Worm (Caenorhabditis elegans) whole organism, young adult: ENCODE measurements around the gene ZC513.2.

Source experiments
- B0035.1 ChIP-seq: sonication (generic microtip); optimal IDR thresholded peaks from 2 replicates; lab custom pipeline; 2016; ENCODE audit warnings: missing genetic modification characterization, mild to moderate bottlenecking, missing compliant biosample characterization, missing genotype, missing genetic modification reagents
- B0336.3 ChIP-seq: fragments of 200-800 bp; sonication (Bioruptor generic); IDR thresholded peaks from 2 replicates; pipeline ENCODE4 v1.3.6; 2022; ENCODE audit warnings: missing genetic modification characterization, missing compliant biosample characterization
- F22D6.2 ChIP-seq: sonication (generic microtip); optimal IDR thresholded peaks from 2 replicates; lab custom pipeline; 2016; ENCODE audit warnings: mild to moderate bottlenecking, missing genetic modification characterization, missing compliant biosample characterization
- F23B12.7 ChIP-seq: sonication (generic microtip); optimal IDR thresholded peaks from 2 replicates; lab custom pipeline; 2017; ENCODE audit warnings: missing genetic modification characterization, mild to moderate bottlenecking, missing compliant biosample characterization, antibody characterized with exemption, moderate library complexity; ENCODE audit not compliant: insufficient read depth
- F49E8.2 ChIP-seq: sonication (generic microtip); optimal IDR thresholded peaks from 3 replicates; lab custom pipeline; 2017; ENCODE audit warnings: missing genetic modification characterization, mild to moderate bottlenecking, missing compliant biosample characterization, antibody characterized with exemption, moderate library complexity; ENCODE audit not compliant: insufficient read depth
- K12H6.12 ChIP-seq: fragments of 200-800 bp; sonication (Bioruptor generic); optimal IDR thresholded peaks from 2 replicates; lab custom pipeline; 2018; ENCODE audit warnings: mild to moderate bottlenecking, missing genetic modification characterization, missing compliant biosample characterization
- Y56A3A.18 ChIP-seq: fragments of 200-800 bp; sonication (Bioruptor generic); IDR thresholded peaks from 2 replicates; pipeline ENCODE4 v1.3.6; 2022; ENCODE audit warnings: missing genetic modification reagents, missing genetic modification characterization, missing compliant biosample characterization
- Y95B8A.8 ChIP-seq: fragments of 200-800 bp; sonication (Bioruptor generic); IDR thresholded peaks from 2 replicates; pipeline ENCODE4 v1.3.6; 2022; ENCODE audit warnings: missing genetic modification reagents, missing genetic modification characterization, missing compliant biosample characterization
- akir-1 ChIP-seq: fragments of 200-800 bp; sonication (Bioruptor generic); optimal IDR thresholded peaks from 2 replicates; lab custom pipeline; 2018; ENCODE audit warnings: mild to moderate bottlenecking, missing genetic modification characterization, moderate library complexity, missing compliant biosample characterization
- ama-1 ChIP-seq, 3 experiments: fragments of 150-350 bp in 1 of 3; sonication (generic microtip) in 2 of 3; optimal IDR thresholded peaks; 2 replicates each; lab custom pipeline; 2014 to 2018; ENCODE audit warnings: missing biosample characterization in 2 of 3, missing genetic modification characterization in 2 of 3, missing genetic modification reagents in 2 of 3
- aptf-2 ChIP-seq: fragments of 200-800 bp; sonication (Bioruptor generic); conservative IDR thresholded peaks from 2 replicates; pipeline ENCODE4 v1.3.6; 2022; ENCODE audit warnings: missing genetic modification reagents, missing genetic modification characterization, missing compliant biosample characterization
- athp-1 ChIP-seq: sonication (generic microtip); optimal IDR thresholded peaks from 2 replicates; lab custom pipeline; 2017; ENCODE audit warnings: mild to moderate bottlenecking, missing genetic modification characterization, missing compliant biosample characterization
- attf-5 ChIP-seq: fragments of 200-800 bp; sonication (Bioruptor generic); optimal IDR thresholded peaks from 2 replicates; lab custom pipeline; 2018; ENCODE audit warnings: mild to moderate bottlenecking, missing genetic modification characterization, missing compliant biosample characterization
- attf-6 ChIP-seq: fragments of 200-800 bp; sonication (Bioruptor generic); IDR thresholded peaks from 2 replicates; pipeline ENCODE4 v1.3.6; 2022; ENCODE audit warnings: missing genetic modification reagents, missing genetic modification characterization, missing compliant biosample characterization
- ccch-3 ChIP-seq: fragments of 200-800 bp; sonication (Bioruptor generic); optimal IDR thresholded peaks from 2 replicates; lab custom pipeline; 2018; ENCODE audit warnings: mild to moderate bottlenecking, missing genetic modification characterization, missing compliant biosample characterization
- cebp-1 ChIP-seq, 2 experiments: fragments of 200-800 bp in 1 of 2; sonication (Bioruptor generic) in 1 of 2; sonication (generic microtip) in 1 of 2; IDR thresholded peaks in 1 of 2; optimal IDR thresholded peaks in 1 of 2; 2 replicates each; pipeline versions ENCODE4 v1.3.6 to Lab custom; 2017 to 2022; ENCODE audit warnings: missing compliant biosample characterization in 2 of 2, missing genetic modification characterization in 2 of 2, mild to moderate bottlenecking in 1 of 2, missing genetic modification reagents in 1 of 2, moderate library complexity in 1 of 2
- ceh-58 ChIP-seq: fragments of 200-800 bp; sonication (Bioruptor generic); IDR thresholded peaks from 2 replicates; pipeline ENCODE4 v1.3.6; 2022; ENCODE audit warnings: missing genetic modification characterization, missing compliant biosample characterization
- die-1 ChIP-seq: sonication (generic microtip); optimal IDR thresholded peaks from 2 replicates; lab custom pipeline; 2016; ENCODE audit warnings: missing genotype, mild to moderate bottlenecking, missing genetic modification characterization, missing compliant biosample characterization
- dpff-1 ChIP-seq: sonication (generic microtip); optimal IDR thresholded peaks from 2 replicates; lab custom pipeline; 2017; ENCODE audit warnings: mild to moderate bottlenecking, missing genetic modification characterization, missing compliant biosample characterization
- fkh-3 ChIP-seq: sonication (generic microtip); optimal IDR thresholded peaks from 2 replicates; lab custom pipeline; 2016; ENCODE audit warnings: mild to moderate bottlenecking, missing genetic modification characterization, missing compliant biosample characterization
- hmg-1.2 ChIP-seq: fragments of 200-800 bp; sonication (Bioruptor generic); IDR thresholded peaks from 2 replicates; pipeline ENCODE4 v1.3.6; 2022; ENCODE audit warnings: missing genetic modification reagents, missing genetic modification characterization, missing compliant biosample characterization
- hsf-1 ChIP-seq: fragments of 200-800 bp; sonication (Bioruptor generic); IDR thresholded peaks from 2 replicates; pipeline ENCODE4 v1.3.6; 2022; ENCODE audit warnings: missing genetic modification reagents, missing genetic modification characterization, missing compliant biosample characterization
- lag-1 ChIP-seq: fragments of 200-800 bp; sonication (Bioruptor generic); IDR thresholded peaks from 2 replicates; pipeline ENCODE4 v1.3.6; 2022; ENCODE audit warnings: missing genetic modification reagents, missing genetic modification characterization, missing compliant biosample characterization
- let-607 ChIP-seq, 2 experiments: fragments of 200-800 bp in 1 of 2; sonication (Bioruptor generic) in 1 of 2; sonication (generic microtip) in 1 of 2; optimal IDR thresholded peaks; 2 replicates each; lab custom pipeline; 2016 to 2018; ENCODE audit warnings: mild to moderate bottlenecking in 2 of 2, missing compliant biosample characterization in 2 of 2, missing genetic modification characterization in 2 of 2, moderate library complexity in 2 of 2, missing genotype in 1 of 2
- lin-35 ChIP-seq, 3 experiments: fragments of 150-350 bp in 2 of 3; sonication (generic microtip) in 1 of 3; optimal IDR thresholded peaks; 2 replicates each; lab custom pipeline; 2014 to 2018; ENCODE audit warnings: missing biosample characterization in 3 of 3, missing genetic modification characterization in 3 of 3, missing genetic modification reagents in 3 of 3
- lin-40 ChIP-seq: sonication (generic microtip); optimal IDR thresholded peaks from 2 replicates; lab custom pipeline; 2016; ENCODE audit warnings: missing genetic modification characterization, mild to moderate bottlenecking, missing compliant biosample characterization, missing genotype, missing genetic modification reagents
- lsy-27 ChIP-seq: sonication (generic microtip); optimal IDR thresholded peaks from 2 replicates; lab custom pipeline; 2017; ENCODE audit warnings: missing genetic modification characterization, mild to moderate bottlenecking, missing compliant biosample characterization, antibody characterized with exemption, missing genotype, borderline replicate concordance; ENCODE audit not compliant: insufficient read depth
- mcd-1 ChIP-seq: fragments of 200-800 bp; sonication (Bioruptor generic); IDR thresholded peaks from 2 replicates; pipeline ENCODE4 v1.3.6; 2022; ENCODE audit warnings: missing genetic modification reagents, missing genetic modification characterization, missing compliant biosample characterization
- mxl-1 ChIP-seq: sonication (generic microtip); optimal IDR thresholded peaks from 2 replicates; lab custom pipeline; 2016; ENCODE audit warnings: missing genetic modification characterization, missing compliant biosample characterization
- nfya-1 ChIP-seq: sonication (generic microtip); optimal IDR thresholded peaks from 2 replicates; lab custom pipeline; 2017; ENCODE audit warnings: antibody characterized with exemption, missing compliant biosample characterization, missing genetic modification characterization, borderline replicate concordance; ENCODE audit not compliant: insufficient read depth
- nfyb-1 ChIP-seq: fragments of 200-800 bp; sonication (Bioruptor generic); IDR thresholded peaks from 2 replicates; pipeline ENCODE4 v1.3.6; 2022; ENCODE audit warnings: missing genetic modification reagents, missing genetic modification characterization, missing compliant biosample characterization
- nhr-80 ChIP-seq: sonication (generic microtip); optimal IDR thresholded peaks from 2 replicates; lab custom pipeline; 2016; ENCODE audit warnings: missing genetic modification characterization, missing compliant biosample characterization
- rcor-1 ChIP-seq: fragments of 200-800 bp; sonication (Bioruptor generic); IDR thresholded peaks from 2 replicates; pipeline ENCODE4 v1.3.6; 2022; ENCODE audit warnings: missing genetic modification reagents, missing genetic modification characterization, missing compliant biosample characterization
- sdz-38 ChIP-seq: sonication (generic microtip); optimal IDR thresholded peaks from 2 replicates; lab custom pipeline; 2016; ENCODE audit warnings: missing genotype, missing genetic modification characterization, missing compliant biosample characterization
- snpc-1.1 ChIP-seq: sonication (generic microtip); optimal IDR thresholded peaks from 2 replicates; lab custom pipeline; 2017; ENCODE audit warnings: missing genetic modification characterization, mild to moderate bottlenecking, missing compliant biosample characterization, antibody characterized with exemption, moderate library complexity, missing genotype, missing genetic modification reagents; ENCODE audit not compliant: insufficient read depth
- snpc-4 ChIP-seq, 5 experiments: fragments of 150-350 bp in 1 of 5; sonication (generic microtip) in 4 of 5; optimal IDR thresholded peaks; 2 replicates each; lab custom pipeline; 2014 to 2018; ENCODE audit warnings: missing genetic modification characterization in 5 of 5, missing biosample characterization in 3 of 5, antibody characterized with exemption in 2 of 5, mild to moderate bottlenecking in 2 of 5, missing compliant biosample characterization in 2 of 5, missing genotype in 2 of 5, moderate library complexity in 2 of 5, missing genetic modification reagents in 1 of 5
- sptf-2 ChIP-seq: fragments of 200-800 bp; sonication (Bioruptor generic); optimal IDR thresholded peaks from 2 replicates; lab custom pipeline; 2018; ENCODE audit warnings: mild to moderate bottlenecking, missing genetic modification characterization, missing compliant biosample characterization
- unc-62 ChIP-seq: fragments of 150-350 bp; optimal IDR thresholded peaks from 2 replicates; lab custom pipeline; 2014; ENCODE audit warnings: missing biosample characterization, missing genetic modification reagents, missing genetic modification characterization
- ztf-22 ChIP-seq: fragments of 200-800 bp; sonication (Bioruptor generic); optimal IDR thresholded peaks from 2 replicates; lab custom pipeline; 2018; ENCODE audit warnings: mild to moderate bottlenecking, missing genetic modification characterization, moderate library complexity, missing compliant biosample characterization
- ztf-6 ChIP-seq: fragments of 200-800 bp; sonication (Bioruptor generic); IDR thresholded peaks from 2 replicates; pipeline ENCODE4 v1.3.6; 2022; ENCODE audit warnings: missing genetic modification reagents, missing genetic modification characterization, missing compliant biosample characterization

Gene ZC513.2

DNA sequence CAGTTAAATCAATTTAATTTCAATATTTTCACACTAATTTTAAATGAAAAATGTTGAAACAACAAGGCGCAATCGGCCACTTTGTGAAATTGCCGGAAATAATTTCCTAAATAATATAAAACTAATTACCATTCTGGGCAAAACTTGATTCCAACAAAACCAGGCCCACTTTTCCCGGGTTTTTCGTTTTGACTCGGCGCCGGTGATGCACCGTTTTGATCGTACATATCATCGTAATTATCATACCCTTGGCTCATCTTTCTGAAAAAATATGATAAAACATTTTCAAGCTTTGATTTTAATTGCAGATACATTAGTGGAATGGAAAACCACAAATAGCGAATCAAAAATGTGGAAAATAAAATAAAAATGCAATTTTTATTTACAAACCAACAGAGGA, 42.2 kb upstream of the ZC513.2 start, which contains the start of gene rpb-9:
rpb-9 (minus strand) TSS at position 314 of the 400 bp plus-strand sequence.
- TF ChIP-seq sptf-2 (GFP tag; lab: Kevin White, UChicago) (no peak), unc-62 (GFP tag; lab: Kevin White, UChicago) (no peak), sdz-38 (tag; lab: Kevin White, UChicago) (no peak), ccch-3 (GFP tag; lab: Kevin White, UChicago) (no peak), snpc-4 (GFP tag; optimal IDR thresholded peaks at IDR 0.05; lab: Kevin White, UChicago) (no peak), snpc-4 (tag; optimal IDR thresholded peaks at IDR 0.05; lab: Kevin White, UChicago) (peak in 1 of 4 experiments; percentile 35), dpff-1 (tag; lab: Kevin White, UChicago) (no peak), Y95B8A.8 (no peak), F23B12.7 (tag; lab: Kevin White, UChicago) (no peak), lin-35 (GFP tag; optimal IDR thresholded peaks at IDR 0.05; lab: Kevin White, UChicago) (no peak), die-1 (tag; lab: Kevin White, UChicago) (peak; percentile 14), lsy-27 (tag; lab: Kevin White, UChicago) (no peak), hsf-1 (0 out of 2 replicates have a peak, but pooled peaks have one; percentile 30), lin-40 (tag; lab: Kevin White, UChicago) (no peak), athp-1 (no peak), Y56A3A.18 (GFP tag; lab: Robert Waterston, UW) (peak; percentile 25; the same call in 1 of the 2 replicates), K12H6.12 (no peak), snpc-1.1 (tag; lab: Kevin White, UChicago) (peak; percentile 10), B0336.3 (GFP tag; lab: Robert Waterston, UW) (peak; percentile 27; the same call in 1 of the 2 replicates), rcor-1 (no peak), fkh-3 (tag; lab: Kevin White, UChicago) (no peak), ama-1 (optimal IDR thresholded peaks at IDR 0.05; lab: Kevin White, UChicago) (peak; percentile 17), ama-1 (GFP tag; optimal IDR thresholded peaks at IDR 0.05; lab: Kevin White, UChicago) (no peak), akir-1 (GFP tag; lab: Kevin White, UChicago) (no peak), nfyb-1 (GFP tag; lab: Robert Waterston, UW) (0 out of 2 replicates have a peak, but pooled peaks have one; percentile 16), hmg-1.2 (peak; percentile 24; the same call in 1 of the 2 replicates), ztf-6 (GFP tag; lab: Robert Waterston, UW) (no peak), nhr-80 (no peak), mxl-1 (tag; lab: Kevin White, UChicago) (no peak), aptf-2 (GFP tag; lab: Robert Waterston, UW) (no peak), ztf-22 (no peak), F49E8.2 (peak; percentile 30), F22D6.2 (tag; lab: Kevin White, UChicago) (no peak)

- TF ChIP-seq nhr-80 (peak; percentile 38), attf-5 (GFP tag; lab: Kevin White, UChicago) (peak; percentile 34), hmg-1.2 (no peak), lag-1 (GFP tag; lab: Robert Waterston, UW) (no peak), mcd-1 (GFP tag; lab: Robert Waterston, UW) (peak; percentile 61), B0035.1 (no peak), hsf-1 (no peak), let-607 (tag; optimal IDR thresholded peaks at IDR 0.05; lab: Kevin White, UChicago) (no peak), attf-6 (GFP tag; lab: Robert Waterston, UW) (no peak), ceh-58 (GFP tag; lab: Robert Waterston, UW) (no peak), mxl-1 (tag; lab: Kevin White, UChicago) (no peak), snpc-4 (GFP tag; optimal IDR thresholded peaks at IDR 0.05; lab: Kevin White, UChicago) (no peak), snpc-4 (tag; optimal IDR thresholded peaks at IDR 0.05; lab: Kevin White, UChicago) (peak in 1 of 4 experiments; percentile 39), nfya-1 (tag; lab: Kevin White, UChicago) (no peak), cebp-1 (GFP tag; IDR thresholded peaks at IDR 0.05; lab: Robert Waterston, UW) (no peak), cebp-1 (tag; optimal IDR thresholded peaks at IDR 0.05; lab: Kevin White, UChicago) (peak; percentile 9), F23B12.7 (tag; lab: Kevin White, UChicago) (no peak)
- TF ChIP-seq, all 124 proteins: peak for 5
Measured at ce11 chrV:8013901-8014388, 40.3 kb upstream of the ZC513.2 start, which contains the start of gene Y97E10AR.6. Gene Y97E10AR.6 (minus strand): TSS chrV:8013951.
